Worm (Caenorhabditis elegans): Measurements from ENCODE around the gene htz-1.

DNA sequence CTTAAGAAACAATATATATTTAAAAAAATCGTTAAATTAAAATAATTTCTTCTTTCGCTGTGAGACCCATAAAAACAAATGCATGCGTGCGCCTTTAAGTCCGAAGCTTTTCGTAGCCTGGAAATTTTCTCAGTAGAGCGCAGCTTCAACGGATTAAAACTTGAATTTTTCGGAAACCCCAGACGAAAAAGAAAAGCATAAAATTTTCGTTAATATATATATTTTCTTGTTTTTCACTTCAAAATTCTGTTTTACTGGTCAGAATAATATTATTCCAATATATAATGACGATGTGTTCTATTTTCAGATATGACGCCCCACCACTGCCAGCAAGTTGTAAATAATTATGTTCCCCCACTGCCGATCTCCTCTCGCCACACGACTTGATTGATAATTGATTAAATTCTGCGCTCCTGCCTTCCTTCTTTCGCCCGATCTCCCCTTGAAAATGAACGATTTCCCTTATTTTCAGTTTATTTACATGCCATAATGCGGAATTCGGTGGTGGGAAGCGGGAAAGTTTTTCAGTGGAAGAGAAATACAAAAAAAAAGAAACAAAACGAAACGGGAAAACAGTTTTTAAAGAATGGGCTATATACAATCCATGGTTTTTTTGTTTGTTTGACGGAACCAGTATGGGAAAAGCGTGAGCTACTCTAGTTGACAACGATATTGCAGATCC lies 22.2 kb downstream of the htz-1 start:
- TF ChIP-seq him-1 (tag; optimal IDR thresholded peaks at IDR 0.05) (peak; percentile 18), W03F9.2 (tag; optimal IDR thresholded peaks at IDR 0.05) (peak; percentile 17), dao-5 (tag; optimal IDR thresholded peaks at IDR 0.05) (no peak)

All from whole organism, L4/young adult.